Worm (Caenorhabditis elegans) whole organism, young adult: ENCODE data around the gene Y38E10A.34.

Source experiments
- B0035.1 ChIP-seq: sonication (generic microtip); optimal IDR thresholded peaks from 2 replicates; lab custom pipeline; 2016; ENCODE audit warnings: missing genetic modification characterization, mild to moderate bottlenecking, missing compliant biosample characterization, missing genotype, missing genetic modification reagents
- B0336.3 ChIP-seq: fragments of 200-800 bp; sonication (Bioruptor generic); IDR thresholded peaks from 2 replicates; pipeline ENCODE4 v1.3.6; 2022; ENCODE audit warnings: missing genetic modification characterization, missing compliant biosample characterization
- D2030.7 ChIP-seq: fragments of 200-800 bp; sonication (Bioruptor generic); IDR thresholded peaks from 2 replicates; pipeline ENCODE4 v1.3.6; 2022; ENCODE audit warnings: missing genetic modification reagents, missing genetic modification characterization, missing compliant biosample characterization
- F37B4.10 ChIP-seq: fragments of 200-800 bp; sonication (Bioruptor generic); IDR thresholded peaks from 2 replicates; pipeline ENCODE4 v1.3.6; 2022; ENCODE audit warnings: missing genetic modification characterization, missing compliant biosample characterization
- F57A8.1 ChIP-seq: fragments of 200-800 bp; sonication (Bioruptor generic); optimal IDR thresholded peaks from 2 replicates; lab custom pipeline; 2018; ENCODE audit warnings: mild to moderate bottlenecking, missing genetic modification characterization, moderate library complexity, missing compliant biosample characterization
- T07F8.4 ChIP-seq: sonication (generic microtip); optimal IDR thresholded peaks from 2 replicates; lab custom pipeline; 2016; ENCODE audit warnings: mild to moderate bottlenecking, missing genetic modification characterization, moderate library complexity, missing compliant biosample characterization
- akir-1 ChIP-seq: fragments of 200-800 bp; sonication (Bioruptor generic); optimal IDR thresholded peaks from 2 replicates; lab custom pipeline; 2018; ENCODE audit warnings: mild to moderate bottlenecking, missing genetic modification characterization, moderate library complexity, missing compliant biosample characterization
- ama-1 ChIP-seq, 3 experiments: fragments of 150-350 bp in 1 of 3; sonication (generic microtip) in 2 of 3; optimal IDR thresholded peaks; 2 replicates each; lab custom pipeline; 2014 to 2018; ENCODE audit warnings: missing biosample characterization in 2 of 3, missing genetic modification characterization in 2 of 3, missing genetic modification reagents in 2 of 3
- ceh-91 ChIP-seq: fragments of 200-800 bp; sonication (Bioruptor generic); IDR thresholded peaks from 2 replicates; pipeline ENCODE4 v1.3.6; 2022; ENCODE audit warnings: missing genetic modification reagents, missing genetic modification characterization, missing compliant biosample characterization
- egl-18 ChIP-seq: fragments of 200-800 bp; sonication (Bioruptor generic); IDR thresholded peaks from 2 replicates; pipeline ENCODE4 v1.3.6; 2022; ENCODE audit warnings: missing genetic modification reagents, missing genetic modification characterization, missing compliant biosample characterization
- hrde-1 ChIP-seq: sonication (generic microtip); optimal IDR thresholded peaks from 2 replicates; lab custom pipeline; 2016; ENCODE audit warnings: missing genetic modification characterization, mild to moderate bottlenecking, missing compliant biosample characterization, moderate library complexity, missing genotype, missing genetic modification reagents, borderline replicate concordance
- hsf-1 ChIP-seq: fragments of 200-800 bp; sonication (Bioruptor generic); IDR thresholded peaks from 2 replicates; pipeline ENCODE4 v1.3.6; 2022; ENCODE audit warnings: missing genetic modification reagents, missing genetic modification characterization, missing compliant biosample characterization
- lag-1 ChIP-seq: fragments of 200-800 bp; sonication (Bioruptor generic); IDR thresholded peaks from 2 replicates; pipeline ENCODE4 v1.3.6; 2022; ENCODE audit warnings: missing genetic modification reagents, missing genetic modification characterization, missing compliant biosample characterization
- let-526 ChIP-seq: fragments of 200-800 bp; sonication (Bioruptor generic); IDR thresholded peaks from 2 replicates; pipeline ENCODE4 v1.3.6; 2022; ENCODE audit warnings: missing genetic modification reagents, missing genetic modification characterization, missing compliant biosample characterization
- lin-40 ChIP-seq: sonication (generic microtip); optimal IDR thresholded peaks from 2 replicates; lab custom pipeline; 2016; ENCODE audit warnings: missing genetic modification characterization, mild to moderate bottlenecking, missing compliant biosample characterization, missing genotype, missing genetic modification reagents
- lin-54 ChIP-seq: fragments of 200-800 bp; sonication (Bioruptor generic); optimal IDR thresholded peaks from 2 replicates; lab custom pipeline; 2018; ENCODE audit warnings: mild to moderate bottlenecking, missing genetic modification characterization, missing compliant biosample characterization
- lir-1 ChIP-seq: fragments of 200-800 bp; sonication (Bioruptor generic); conservative IDR thresholded peaks from 2 replicates; pipeline ENCODE4 v1.3.6; 2022; ENCODE audit warnings: missing genetic modification reagents, missing genetic modification characterization, missing compliant biosample characterization
- madf-10 ChIP-seq: sonication (generic microtip); optimal IDR thresholded peaks from 2 replicates; lab custom pipeline; 2016; ENCODE audit warnings: mild to moderate bottlenecking, missing genetic modification characterization, missing compliant biosample characterization
- madf-6 ChIP-seq: fragments of 200-800 bp; sonication (Bioruptor generic); IDR thresholded peaks from 2 replicates; pipeline ENCODE4 v1.3.6; 2022; ENCODE audit warnings: missing genetic modification reagents, missing genetic modification characterization, missing compliant biosample characterization
- madf-8 ChIP-seq: fragments of 200-800 bp; sonication (Bioruptor generic); conservative IDR thresholded peaks from 2 replicates; pipeline ENCODE4 v1.3.6; 2022; ENCODE audit warnings: missing genetic modification reagents, missing genetic modification characterization, missing compliant biosample characterization
- mes-4 ChIP-seq: sonication (generic microtip); optimal IDR thresholded peaks from 2 replicates; lab custom pipeline; 2016; ENCODE audit warnings: missing genotype, missing genetic modification characterization, missing compliant biosample characterization
- mxl-1 ChIP-seq: sonication (generic microtip); optimal IDR thresholded peaks from 2 replicates; lab custom pipeline; 2016; ENCODE audit warnings: missing genetic modification characterization, missing compliant biosample characterization
- nfyb-1 ChIP-seq: fragments of 200-800 bp; sonication (Bioruptor generic); IDR thresholded peaks from 2 replicates; pipeline ENCODE4 v1.3.6; 2022; ENCODE audit warnings: missing genetic modification reagents, missing genetic modification characterization, missing compliant biosample characterization
- nhr-120 ChIP-seq: fragments of 200-800 bp; sonication (Bioruptor generic); IDR thresholded peaks from 2 replicates; pipeline ENCODE4 v1.3.6; 2022; ENCODE audit warnings: missing genetic modification characterization, missing compliant biosample characterization
- nhr-90 ChIP-seq: sonication (generic microtip); optimal IDR thresholded peaks from 2 replicates; lab custom pipeline; 2016; ENCODE audit warnings: missing genotype, mild to moderate bottlenecking, missing genetic modification characterization, missing compliant biosample characterization
- rec-8 ChIP-seq, 2 experiments: sonication (generic microtip); optimal IDR thresholded peaks; 2 replicates each; lab custom pipeline; 2016; ENCODE audit warnings: mild to moderate bottlenecking in 2 of 2, missing genetic modification characterization in 2 of 2, missing genetic modification reagents in 2 of 2, missing genotype in 2 of 2, missing biosample characterization in 1 of 2, missing compliant biosample characterization in 1 of 2, moderate library complexity in 1 of 2
- repo-1 ChIP-seq: sonication (generic microtip); optimal IDR thresholded peaks from 2 replicates; lab custom pipeline; 2017; ENCODE audit warnings: mild to moderate bottlenecking, missing genetic modification characterization, missing compliant biosample characterization
- sdz-38 ChIP-seq: sonication (generic microtip); optimal IDR thresholded peaks from 2 replicates; lab custom pipeline; 2016; ENCODE audit warnings: missing genotype, missing genetic modification characterization, missing compliant biosample characterization
- sea-2 ChIP-seq: fragments of 200-800 bp; sonication (Bioruptor generic); IDR thresholded peaks from 2 replicates; pipeline ENCODE4 v1.3.6; 2022; ENCODE audit warnings: missing genetic modification characterization, missing compliant biosample characterization
- snpc-3.4 ChIP-seq: sonication (generic microtip); optimal IDR thresholded peaks from 2 replicates; lab custom pipeline; 2017; ENCODE audit warnings: missing genetic modification characterization, mild to moderate bottlenecking, missing compliant biosample characterization, antibody characterized with exemption, moderate library complexity, missing genotype, missing genetic modification reagents
- snpc-4 ChIP-seq, 5 experiments: fragments of 150-350 bp in 1 of 5; sonication (generic microtip) in 4 of 5; optimal IDR thresholded peaks; 2 replicates each; lab custom pipeline; 2014 to 2018; ENCODE audit warnings: missing genetic modification characterization in 5 of 5, missing biosample characterization in 3 of 5, antibody characterized with exemption in 2 of 5, mild to moderate bottlenecking in 2 of 5, missing compliant biosample characterization in 2 of 5, missing genotype in 2 of 5, moderate library complexity in 2 of 5, missing genetic modification reagents in 1 of 5
- unc-130 ChIP-seq: sonication (generic microtip); optimal IDR thresholded peaks from 2 replicates; lab custom pipeline; 2016; ENCODE audit warnings: missing genetic modification reagents, missing genetic modification characterization, missing compliant biosample characterization
- zim-3 ChIP-seq: sonication (generic microtip); optimal IDR thresholded peaks from 2 replicates; lab custom pipeline; 2017; ENCODE audit warnings: mild to moderate bottlenecking, missing genetic modification characterization, moderate library complexity, missing compliant biosample characterization
- ztf-18 ChIP-seq: sonication (generic microtip); optimal IDR thresholded peaks from 2 replicates; lab custom pipeline; 2016; ENCODE audit warnings: missing genotype, mild to moderate bottlenecking, missing genetic modification characterization, missing compliant biosample characterization
- ztf-26 ChIP-seq: sonication (generic microtip); optimal IDR thresholded peaks from 2 replicates; lab custom pipeline; 2017; ENCODE audit warnings: missing genetic modification characterization, missing compliant biosample characterization
- ztf-28 ChIP-seq: fragments of 200-800 bp; sonication (Bioruptor generic); IDR thresholded peaks from 2 replicates; pipeline ENCODE4 v1.3.6; 2022; ENCODE audit warnings: missing genetic modification reagents, missing genetic modification characterization, missing compliant biosample characterization
- ztf-3 ChIP-seq: fragments of 200-800 bp; sonication (Bioruptor generic); optimal IDR thresholded peaks from 2 replicates; lab custom pipeline; 2018; ENCODE audit warnings: mild to moderate bottlenecking, missing genetic modification characterization, missing compliant biosample characterization
- ztf-6 ChIP-seq: fragments of 200-800 bp; sonication (Bioruptor generic); IDR thresholded peaks from 2 replicates; pipeline ENCODE4 v1.3.6; 2022; ENCODE audit warnings: missing genetic modification reagents, missing genetic modification characterization, missing compliant biosample characterization

Y38E10A.34 gene

ce11 chrII:12625673-12626072, 5.3 kb upstream of the Y38E10A.34 start:
- TF ChIP-seq ztf-26 (tag; lab: Kevin White, UChicago): peak; percentile 8
- no peak for TF ChIP-seq nfyb-1
- peak; percentile 37 for TF ChIP-seq lin-40 (tag; lab: Kevin White, UChicago)
- no peak for TF ChIP-seq hsf-1 (GFP tag; lab: Robert Waterston, UW)
- TF ChIP-seq lir-1 (GFP tag; lab: Robert Waterston, UW): no peak
- no peak for TF ChIP-seq ztf-6 (GFP tag; lab: Robert Waterston, UW)
- no peak for TF ChIP-seq lin-54
- no peak for TF ChIP-seq zim-3 (tag; lab: Kevin White, UChicago)
- no peak for TF ChIP-seq madf-8
- no peak for TF ChIP-seq F57A8.1 (GFP tag; lab: Kevin White, UChicago)
- TF ChIP-seq let-526: no peak
- TF ChIP-seq ztf-3 (GFP tag; lab: Kevin White, UChicago): no peak
- no peak for TF ChIP-seq sdz-38 (tag; lab: Kevin White, UChicago)
- TF ChIP-seq, all 124 proteins: peak for 2

- TF ChIP-seq snpc-4 (GFP tag; optimal IDR thresholded peaks at IDR 0.05; lab: Kevin White, UChicago) (no peak), snpc-4 (tag; optimal IDR thresholded peaks at IDR 0.05; lab: Kevin White, UChicago) (no peak), unc-130 (no peak)
Measured at ce11 chrII:12626120-12626624, 4.8 kb upstream of the Y38E10A.34 start.

- no peak for TF ChIP-seq mes-4
- no peak for TF ChIP-seq ceh-91 (GFP tag; lab: Robert Waterston, UW)
- no peak for TF ChIP-seq T07F8.4 (tag; lab: Kevin White, UChicago)
- TF ChIP-seq nfyb-1: no peak
- no peak for TF ChIP-seq ztf-6 (GFP tag; lab: Robert Waterston, UW)
- TF ChIP-seq D2030.7 (GFP tag; lab: Robert Waterston, UW): no peak
- no peak for TF ChIP-seq egl-18
- TF ChIP-seq nhr-120 (GFP tag; lab: Robert Waterston, UW): no peak
- no peak for TF ChIP-seq zim-3 (tag; lab: Kevin White, UChicago)
- no peak for TF ChIP-seq ama-1 (optimal IDR thresholded peaks at IDR 0.05; lab: Kevin White, UChicago)
- no peak for TF ChIP-seq ama-1 (GFP tag; optimal IDR thresholded peaks at IDR 0.05; lab: Kevin White, UChicago)
- no peak for TF ChIP-seq madf-6 (GFP tag; lab: Robert Waterston, UW)
- TF ChIP-seq ztf-3 (GFP tag; lab: Kevin White, UChicago): no peak
- no peak for TF ChIP-seq nhr-90 (tag; lab: Kevin White, UChicago)
- no peak for TF ChIP-seq unc-130
- no peak for TF ChIP-seq rec-8 (tag; optimal IDR thresholded peaks at IDR 0.05; lab: Kevin White, UChicago)
- TF ChIP-seq repo-1 (tag; lab: Kevin White, UChicago): no peak
- no peak for TF ChIP-seq ztf-18 (tag; lab: Kevin White, UChicago)
- TF ChIP-seq F37B4.10 (GFP tag; lab: Robert Waterston, UW): no peak
- no peak for TF ChIP-seq sea-2 (GFP tag; lab: Robert Waterston, UW)
- TF ChIP-seq B0035.1 (tag; lab: Kevin White, UChicago): no peak
- TF ChIP-seq, all 124 proteins: peak for 0
Measured at ce11 chrII:12626887-12627286, 4.1 kb upstream of the Y38E10A.34 start, which contains the start of gene nspe-7. Gene nspe-7 (plus strand): TSS chrII:12627187.

ce11 chrII:12628566-12628965, 2.4 kb upstream of the Y38E10A.34 start, which contains the start of gene nspe-5:
Gene nspe-5 (plus strand): TSS chrII:12628866.
- TF ChIP-seq hrde-1 (tag; lab: Kevin White, UChicago) (no peak), nfyb-1 (no peak), mxl-1 (no peak), akir-1 (GFP tag; lab: Kevin White, UChicago) (no peak), madf-10 (no peak), nhr-90 (tag; lab: Kevin White, UChicago) (no peak), snpc-3.4 (tag; lab: Kevin White, UChicago) (no peak), ztf-28 (GFP tag; lab: Robert Waterston, UW) (no peak), B0336.3 (GFP tag; lab: Robert Waterston, UW) (no peak), lag-1 (GFP tag; lab: Robert Waterston, UW) (no peak)
